Worm (Caenorhabditis elegans) whole organism, midembryonic: ENCODE results near the gene T25B9.11.

Source experiments
- T22C8.4 ChIP-seq: fragments of 200-800 bp; sonication (Bioruptor generic); IDR thresholded peaks from 2 replicates; pipeline ENCODE4 v1.3.6; 2022; ENCODE audit warnings: missing genetic modification characterization, missing compliant biosample characterization
- cog-1 ChIP-seq: sonication (generic microtip); optimal IDR thresholded peaks from 2 replicates; lab custom pipeline; 2016; ENCODE audit warnings: missing genetic modification characterization, missing compliant biosample characterization
- med-1 ChIP-seq: sonication (generic microtip); optimal IDR thresholded peaks from 2 replicates; lab custom pipeline; 2017; ENCODE audit warnings: missing genetic modification characterization, mild to moderate bottlenecking, missing compliant biosample characterization, antibody characterized with exemption, missing genetic modification reagents; ENCODE audit not compliant: insufficient read depth
- tab-1 ChIP-seq: fragments of 200-800 bp; sonication (Bioruptor generic); IDR thresholded peaks from 2 replicates; pipeline ENCODE4 v1.3.6; 2022; ENCODE audit warnings: missing genetic modification characterization, missing compliant biosample characterization
- ztf-29 ChIP-seq: fragments of 200-800 bp; sonication (Bioruptor generic); IDR thresholded peaks from 2 replicates; pipeline ENCODE4 v1.3.6; 2022; ENCODE audit warnings: missing genetic modification reagents, missing genetic modification characterization, missing compliant biosample characterization

- TF ChIP-seq ztf-29 (GFP tag; lab: Robert Waterston, UW) = no peak
- TF ChIP-seq tab-1 (GFP tag; lab: Robert Waterston, UW) = no peak
- TF ChIP-seq med-1 = no peak
- TF ChIP-seq cog-1 (tag; lab: Kevin White, UChicago) = no peak
- no peak for TF ChIP-seq T22C8.4 (GFP tag; lab: Robert Waterston, UW)
Measured at ce11 chrIV:10745332-10745731, 19.0 kb upstream of the T25B9.11 start.
